Fruit fly (Drosophila melanogaster) whole organism, embryonic: ENCODE data around the gene CG14229.

Source experiments
- BEAF-32 ChIP-seq: fragments of 200-800 bp; sonication (Bioruptor generic); optimal IDR thresholded peaks from 3 replicates; lab custom pipeline; 2017; ENCODE audit warnings: missing biosample characterization, missing genetic modification characterization, mild to moderate bottlenecking, moderate library complexity, missing genetic modification reagents
- Bgb ChIP-seq: fragments of 200-800 bp; sonication (Bioruptor generic); IDR thresholded peaks from 2 replicates; pipeline ENCODE4 v1.3.6; 2022; ENCODE audit warnings: missing biosample characterization, missing genetic modification characterization; ENCODE audit not compliant: partially characterized antibody
- CG10209 ChIP-seq: fragments of 200-800 bp; sonication (Bioruptor generic); optimal IDR thresholded peaks from 3 replicates; lab custom pipeline; 2017; ENCODE audit warnings: missing biosample characterization, mild to moderate bottlenecking, missing genetic modification characterization, missing genetic modification reagents
- CG10979 ChIP-seq: fragments of 200-800 bp; sonication (Bioruptor generic); optimal IDR thresholded peaks from 2 replicates; lab custom pipeline; 2018; ENCODE audit warnings: missing biosample characterization, mild to moderate bottlenecking, missing genetic modification characterization, moderate library complexity
- CG11093 ChIP-seq: fragments of 200-800 bp; sonication (Bioruptor generic); IDR thresholded peaks from 3 replicates; pipeline ENCODE4 v1.3.6; 2022; ENCODE audit warnings: missing biosample characterization, missing genetic modification characterization
- CG11247 ChIP-seq: fragments of 200-800 bp; sonication (Bioruptor generic); IDR thresholded peaks from 2 replicates; pipeline ENCODE4 v1.3.6; 2022; ENCODE audit warnings: missing biosample characterization, missing genetic modification characterization
- CG11695 ChIP-seq: fragments of 200-800 bp; sonication (Bioruptor generic); IDR thresholded peaks from 3 replicates; pipeline ENCODE4 v1.3.6; 2022; ENCODE audit warnings: missing biosample characterization, missing genetic modification characterization
- CG2120 ChIP-seq: fragments of 200-800 bp; sonication (Bioruptor generic); optimal IDR thresholded peaks from 3 replicates; lab custom pipeline; 2016; ENCODE audit warnings: missing biosample characterization, missing genetic modification characterization
- CG34224 ChIP-seq: fragments of 200-800 bp; sonication (Bioruptor generic); IDR thresholded peaks from 3 replicates; pipeline ENCODE4 v1.3.6; 2022; ENCODE audit warnings: missing biosample characterization, missing genetic modification characterization; ENCODE audit not compliant: partially characterized antibody
- CG4617 ChIP-seq: fragments of 200-800 bp; sonication (Bioruptor generic); optimal IDR thresholded peaks from 3 replicates; lab custom pipeline; 2016; ENCODE audit warnings: missing biosample characterization, missing genetic modification characterization, borderline replicate concordance
- CG7556 ChIP-seq: fragments of 200-800 bp; sonication (Bioruptor generic); optimal IDR thresholded peaks from 2 replicates; lab custom pipeline; 2017; ENCODE audit warnings: missing biosample characterization, mild to moderate bottlenecking, missing genetic modification characterization
- CG9727 ChIP-seq: fragments of 200-800 bp; sonication (Bioruptor generic); optimal IDR thresholded peaks from 3 replicates; lab custom pipeline; 2017; ENCODE audit warnings: missing biosample characterization, mild to moderate bottlenecking, missing genetic modification characterization
- CoRest ChIP-seq: fragments of 200-800 bp; sonication (Bioruptor generic); optimal IDR thresholded peaks from 3 replicates; lab custom pipeline; 2018; ENCODE audit warnings: missing biosample characterization, mild to moderate bottlenecking, missing genetic modification characterization, moderate library complexity
- Doc3 ChIP-seq: fragments of 200-800 bp; sonication (Bioruptor generic); IDR thresholded peaks from 3 replicates; pipeline ENCODE4 v1.3.6; 2022; ENCODE audit warnings: missing biosample characterization, missing genetic modification characterization; ENCODE audit not compliant: partially characterized antibody
- Dref ChIP-seq: fragments of 200-800 bp; sonication (Bioruptor generic); IDR thresholded peaks from 2 replicates; pipeline ENCODE4 v1.3.6; 2022; ENCODE audit warnings: missing biosample characterization, missing genetic modification characterization
- Drgx ChIP-seq: fragments of 200-800 bp; sonication (Bioruptor generic); IDR thresholded peaks from 2 replicates; pipeline ENCODE4 v1.3.6; 2022; ENCODE audit warnings: missing biosample characterization, missing genetic modification characterization
- HLH4C ChIP-seq: fragments of 200-800 bp; sonication (Bioruptor generic); IDR thresholded peaks from 3 replicates; pipeline ENCODE4 v1.3.6; 2022; ENCODE audit warnings: missing biosample characterization, missing genetic modification characterization; ENCODE audit not compliant: partially characterized antibody
- Hey ChIP-seq: fragments of 200-800 bp; sonication (Bioruptor generic); optimal IDR thresholded peaks from 3 replicates; lab custom pipeline; 2018; ENCODE audit warnings: missing biosample characterization, mild to moderate bottlenecking, missing genetic modification characterization
- HmgZ ChIP-seq: fragments of 200-800 bp; sonication (Bioruptor generic); optimal IDR thresholded peaks from 2 replicates; lab custom pipeline; 2018; ENCODE audit warnings: missing biosample characterization, mild to moderate bottlenecking, missing genetic modification characterization
- MBD-R2 ChIP-seq: fragments of 200-800 bp; sonication (Bioruptor generic); IDR thresholded peaks from 2 replicates; pipeline ENCODE4 v1.3.6; 2022; ENCODE audit warnings: missing biosample characterization, missing genetic modification characterization
- Meics ChIP-seq: fragments of 200-800 bp; sonication (Bioruptor generic); optimal IDR thresholded peaks from 2 replicates; lab custom pipeline; 2017; ENCODE audit warnings: missing biosample characterization, mild to moderate bottlenecking, missing genetic modification characterization
- Nf-YC ChIP-seq: fragments of 200-800 bp; optimal IDR thresholded peaks from 3 replicates; lab custom pipeline; 2019; ENCODE audit warnings: missing biosample characterization, mild to moderate bottlenecking, missing genetic modification characterization, moderate library complexity
- Pdp1 ChIP-seq, 2 experiments: fragments of 200-800 bp; sonication (Bioruptor generic); optimal IDR thresholded peaks; 3 replicates each; lab custom pipeline; 2016; ENCODE audit warnings: missing biosample characterization in 2 of 2, missing genetic modification characterization in 2 of 2, mild to moderate bottlenecking in 1 of 2, moderate library complexity in 1 of 2
- Scr ChIP-seq: fragments of 200-800 bp; sonication (Bioruptor generic); IDR thresholded peaks from 2 replicates; pipeline ENCODE4 v1.3.6; 2022; ENCODE audit warnings: missing biosample characterization, missing genetic modification characterization; ENCODE audit not compliant: partially characterized antibody
- Sin3A ChIP-seq: fragments of >200 bp; optimal IDR thresholded peaks from 2 replicates; lab custom pipeline; 2018
- Xrp1 ChIP-seq: fragments of 200-800 bp; sonication (Bioruptor generic); IDR thresholded peaks from 2 replicates; pipeline ENCODE4 v1.3.6; 2022; ENCODE audit warnings: missing biosample characterization, missing genetic modification characterization
- YL-1 ChIP-seq: fragments of 200-800 bp; sonication (Bioruptor generic); optimal IDR thresholded peaks from 3 replicates; lab custom pipeline; 2017; ENCODE audit warnings: missing biosample characterization, mild to moderate bottlenecking, missing genetic modification characterization
- al ChIP-seq: fragments of 200-800 bp; sonication (Bioruptor generic); IDR thresholded peaks from 2 replicates; pipeline ENCODE4 v1.3.6; 2022; ENCODE audit warnings: missing biosample characterization, missing genetic modification characterization
- ato ChIP-seq: fragments of 200-800 bp; sonication (Bioruptor generic); IDR thresholded peaks from 2 replicates; pipeline ENCODE4 v1.3.6; 2022; ENCODE audit warnings: missing biosample characterization, missing genetic modification characterization; ENCODE audit not compliant: partially characterized antibody
- bbx ChIP-seq: fragments of 200-800 bp; sonication (Bioruptor generic); IDR thresholded peaks from 2 replicates; pipeline ENCODE4 v1.3.6; 2022; ENCODE audit warnings: missing biosample characterization, missing genetic modification characterization; ENCODE audit not compliant: partially characterized antibody
- cas ChIP-seq: fragments of 200-800 bp; sonication (Bioruptor generic); IDR thresholded peaks from 2 replicates; pipeline ENCODE4 v1.3.6; 2022; ENCODE audit warnings: missing biosample characterization, missing genetic modification characterization
- grau ChIP-seq: fragments of 200-800 bp; optimal IDR thresholded peaks from 3 replicates; lab custom pipeline; 2019; ENCODE audit warnings: missing biosample characterization, mild to moderate bottlenecking, missing genetic modification characterization, moderate library complexity
- gt ChIP-seq: fragments of 200-800 bp; sonication (Bioruptor generic); IDR thresholded peaks from 2 replicates; pipeline ENCODE4 v1.3.6; 2022; ENCODE audit warnings: missing biosample characterization, missing genetic modification characterization
- hbn ChIP-seq: fragments of 200-800 bp; sonication (Bioruptor generic); IDR thresholded peaks from 2 replicates; pipeline ENCODE4 v1.3.6; 2022; ENCODE audit warnings: missing biosample characterization, missing genetic modification characterization; ENCODE audit not compliant: partially characterized antibody
- hth ChIP-seq: fragments of >200 bp; optimal IDR thresholded peaks from 2 replicates; lab custom pipeline; 2017; ENCODE audit warnings: inconsistent platforms
- insv ChIP-seq, 2 experiments: fragments of 200-800 bp; sonication (Bioruptor generic); optimal IDR thresholded peaks; 3 replicates each; lab custom pipeline; 2016 to 2018; ENCODE audit warnings: missing biosample characterization in 2 of 2, missing genetic modification characterization in 2 of 2
- knrl ChIP-seq: fragments of 200-800 bp; sonication (Bioruptor generic); IDR thresholded peaks from 3 replicates; pipeline ENCODE4 v1.3.6; 2022; ENCODE audit warnings: missing biosample characterization, missing genetic modification characterization; ENCODE audit not compliant: partially characterized antibody
- lbe ChIP-seq: fragments of 200-800 bp; sonication (Bioruptor generic); optimal IDR thresholded peaks from 2 replicates; lab custom pipeline; 2016; ENCODE audit warnings: missing biosample characterization, mild to moderate bottlenecking, missing genetic modification characterization
- mirr ChIP-seq: fragments of 200-800 bp; sonication (Bioruptor generic); optimal IDR thresholded peaks from 3 replicates; lab custom pipeline; 2018; ENCODE audit warnings: missing biosample characterization, mild to moderate bottlenecking, missing genetic modification characterization
- nmo ChIP-seq: fragments of 200-800 bp; sonication (Bioruptor generic); optimal IDR thresholded peaks from 2 replicates; lab custom pipeline; 2018; ENCODE audit warnings: missing biosample characterization, mild to moderate bottlenecking, missing genetic modification characterization, moderate library complexity
- phol ChIP-seq: fragments of 200-800 bp; sonication (Bioruptor generic); optimal IDR thresholded peaks from 3 replicates; lab custom pipeline; 2018; ENCODE audit warnings: missing biosample characterization, mild to moderate bottlenecking, missing genetic modification characterization, moderate library complexity
- pzg ChIP-seq: fragments of 200-800 bp; sonication (Bioruptor generic); optimal IDR thresholded peaks from 3 replicates; lab custom pipeline; 2018; ENCODE audit warnings: missing biosample characterization, mild to moderate bottlenecking, missing genetic modification characterization, moderate library complexity
- slbo ChIP-seq: fragments of 200-800 bp; sonication (Bioruptor generic); IDR thresholded peaks from 2 replicates; pipeline ENCODE4 v1.3.6; 2022; ENCODE audit warnings: missing biosample characterization, missing genetic modification characterization
- sna ChIP-seq: fragments of 200-800 bp; sonication (Bioruptor generic); IDR thresholded peaks from 2 replicates; pipeline ENCODE4 v1.3.6; 2022; ENCODE audit warnings: missing biosample characterization, missing genetic modification characterization; ENCODE audit not compliant: partially characterized antibody
- tin ChIP-seq: fragments of 200-800 bp; sonication (Bioruptor generic); optimal IDR thresholded peaks from 3 replicates; lab custom pipeline; 2016; ENCODE audit warnings: missing biosample characterization, missing genetic modification characterization
- trem ChIP-seq: fragments of 200-800 bp; optimal IDR thresholded peaks from 3 replicates; lab custom pipeline; 2019; ENCODE audit warnings: missing biosample characterization, mild to moderate bottlenecking, missing genetic modification characterization, moderate library complexity
- yki ChIP-seq: fragments of >200 bp; optimal IDR thresholded peaks from 3 replicates; lab custom pipeline; 2018
- zen2 ChIP-seq: fragments of 200-800 bp; sonication (Bioruptor generic); IDR thresholded peaks from 3 replicates; pipeline ENCODE4 v1.3.6; 2022; ENCODE audit warnings: missing biosample characterization, missing genetic modification characterization; ENCODE audit not compliant: partially characterized antibody
- zf30C ChIP-seq: fragments of 200-800 bp; sonication (Bioruptor generic); optimal IDR thresholded peaks from 3 replicates; lab custom pipeline; 2018; ENCODE audit warnings: missing biosample characterization, mild to moderate bottlenecking, missing genetic modification characterization

CG14229 gene

DNA sequence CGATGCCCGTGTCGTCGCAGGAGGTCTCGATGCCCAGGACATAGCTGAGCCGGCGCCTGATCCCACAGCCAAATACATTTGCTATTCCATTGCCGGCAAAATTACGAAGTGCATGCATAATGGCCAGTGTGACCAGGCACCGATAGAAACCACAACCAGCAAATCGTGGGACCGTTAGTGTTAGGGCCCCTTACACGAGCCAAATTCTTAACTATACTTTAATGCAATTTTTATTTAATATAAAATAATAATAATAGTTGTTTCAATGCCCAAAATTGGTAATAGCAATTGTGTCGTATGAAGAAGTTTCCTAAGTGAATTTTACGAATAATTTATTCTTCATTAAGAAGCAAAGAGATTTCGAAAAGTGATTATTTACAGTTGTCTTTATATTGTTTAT, 6.6 kb upstream of the CG14229 start, which contains the start of gene Tcs4 (continued):
- TF ChIP-seq HmgZ (tag; lab: Kevin White, UChicago) (peak; percentile 21), Sin3A (lab: Kevin White, UChicago) (peak; percentile 12), pzg (GFP tag; lab: Kevin White, UChicago) (peak; percentile 43), trem (tag; lab: Kevin White, UChicago) (peak; percentile 43), bbx (GFP tag; lab: Robert Waterston, UW) (peak; percentile 60; the same call in 1 of the 2 replicates), mirr (GFP tag; lab: Kevin White, UChicago) (no peak), Hey (tag; lab: Kevin White, UChicago) (no peak), HLH4C (GFP tag; lab: Robert Waterston, UW) (peak; percentile 48; the same call in 2 of the 3 replicates), Nf-YC (tag; lab: Kevin White, UChicago) (peak; percentile 19), knrl (GFP tag; lab: Robert Waterston, UW) (peak; percentile 42; the same call in 1 of the 3 replicates), sna (GFP tag; lab: Robert Waterston, UW) (peak; percentile 66; the same call in 1 of the 2 replicates), CG11247 (GFP tag; lab: Robert Waterston, UW) (no peak), lbe (GFP tag; lab: Kevin White, UChicago) (peak; percentile 1), Xrp1 (peak; percentile 43; the same call in 1 of the 2 replicates), CG34224 (GFP tag; lab: Robert Waterston, UW) (peak; percentile 80), CoRest (tag; lab: Kevin White, UChicago) (peak; percentile 29), Bgb (GFP tag; lab: Robert Waterston, UW) (peak; percentile 31; the same call in 1 of the 2 replicates), ato (0 out of 2 replicates have a peak, but pooled peaks have one; percentile 26), CG10209 (GFP tag; lab: Kevin White, UChicago) (peak; percentile 13), Dref (no peak), al (GFP tag; lab: Robert Waterston, UW) (no peak), CG11093 (GFP tag; lab: Robert Waterston, UW) (no peak), zen2 (GFP tag; lab: Robert Waterston, UW) (peak; percentile 60; the same call in 2 of the 3 replicates), hth (lab: Kevin White, UChicago) (no peak), CG10979 (tag; lab: Kevin White, UChicago) (peak; percentile 31), slbo (GFP tag; lab: Robert Waterston, UW) (peak; percentile 20; the same call in 1 of the 2 replicates), Pdp1 (GFP tag; optimal IDR thresholded peaks at IDR 0.05; lab: Kevin White, UChicago) (peak in 1 of 2 experiments; percentile 83), Drgx (GFP tag; lab: Robert Waterston, UW) (0 out of 2 replicates have a peak, but pooled peaks have one; percentile 6), gt (GFP tag; lab: Robert Waterston, UW) (no peak), zf30C (GFP tag; lab: Kevin White, UChicago) (no peak), insv (GFP tag; optimal IDR thresholded peaks at IDR 0.05; lab: Kevin White, UChicago) (no peak), CG7556 (GFP tag; lab: Kevin White, UChicago) (peak; percentile 5), Scr (peak; percentile 59), cas (no peak), YL-1 (GFP tag; lab: Kevin White, UChicago) (peak; percentile 48), CG11695 (0 out of 3 replicates have a peak, but pooled peaks have one; percentile 18), phol (tag; lab: Kevin White, UChicago) (peak; percentile 60), hbn (peak; percentile 56; the same call in 1 of the 2 replicates), tin (GFP tag; lab: Kevin White, UChicago) (peak; percentile 29), BEAF-32 (peak; percentile 8), Doc3 (GFP tag; lab: Robert Waterston, UW) (0 out of 3 replicates have a peak, but pooled peaks have one; percentile 48), nmo (peak; percentile 48), MBD-R2 (peak; percentile 82), Meics (peak; percentile 28), CG9727 (GFP tag; lab: Kevin White, UChicago) (no peak), grau (tag; lab: Kevin White, UChicago) (peak; percentile 48), CG2120 (peak; percentile 16), CG4617 (GFP tag; lab: Kevin White, UChicago) (peak; percentile 20), yki (lab: Kevin White, UChicago) (no peak)
